Worm (Caenorhabditis elegans) whole organism, L4 larva: Measurements from ENCODE around the gene T20D4.3.

ENCODE experiments used
- ama-1 ChIP-seq: fragments of 150-350 bp; optimal IDR thresholded peaks from 2 replicates; lab custom pipeline; 2014; ENCODE audit warnings: inconsistent platforms, mixed read lengths
- lim-7 ChIP-seq: fragments of 200-800 bp; sonication (Bioruptor generic); IDR thresholded peaks from 2 replicates; pipeline ENCODE4 v1.3.6; 2022; ENCODE audit warnings: missing genetic modification characterization, missing compliant biosample characterization
- nhr-28 ChIP-seq: fragments of 150-350 bp; optimal IDR thresholded peaks from 2 replicates; lab custom pipeline; 2014; ENCODE audit warnings: missing biosample characterization, missing genetic modification characterization
- nhr-76 ChIP-seq: fragments of 150-350 bp; optimal IDR thresholded peaks from 2 replicates; lab custom pipeline; 2014; ENCODE audit warnings: missing biosample characterization, missing genetic modification characterization
- unc-130 ChIP-seq: sonication (generic microtip); optimal IDR thresholded peaks from 2 replicates; lab custom pipeline; 2016; ENCODE audit warnings: missing genetic modification reagents, missing genetic modification characterization, missing compliant biosample characterization
- ztf-11 ChIP-seq: fragments of 150-350 bp; optimal IDR thresholded peaks from 2 replicates; lab custom pipeline; 2014; ENCODE audit warnings: missing biosample characterization, missing genetic modification characterization

DNA sequence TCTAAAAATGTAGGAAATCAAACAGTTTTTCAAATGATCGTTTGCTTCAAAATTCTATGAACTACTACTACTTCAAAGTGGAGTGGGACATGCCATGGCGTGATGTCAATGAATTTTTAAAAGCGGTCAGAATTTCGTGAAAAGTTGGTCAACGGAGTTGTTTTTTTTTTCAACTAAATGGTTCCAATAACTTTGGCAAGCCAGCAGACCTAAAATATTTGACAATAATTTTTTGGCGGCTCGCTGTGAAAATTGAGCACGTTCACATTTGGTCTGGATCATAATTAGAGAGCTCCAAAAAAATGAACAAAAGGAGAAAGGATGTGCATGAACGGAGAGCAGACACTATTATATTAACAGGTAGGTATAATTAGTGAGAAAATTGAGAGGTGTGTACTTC, 32.3 kb downstream of the T20D4.3 start:
- TF ChIP-seq unc-130 (GFP tag; lab: Kevin White, UChicago): no peak
- TF ChIP-seq ztf-11 (tag; lab: Kevin White, UChicago): no peak
- no peak for TF ChIP-seq lim-7 (GFP tag; lab: Robert Waterston, UW)
- no peak for TF ChIP-seq nhr-76 (tag; lab: Kevin White, UChicago)
- TF ChIP-seq nhr-28 (tag; lab: Kevin White, UChicago): no peak
- TF ChIP-seq ama-1: no peak
